Worm (Caenorhabditis elegans) whole organism, L4 larva: ENCODE data around the gene K11E4.1.

Source experiments
- D1046.2 ChIP-seq: fragments of 200-800 bp; sonication (Bioruptor generic); IDR thresholded peaks from 2 replicates; pipeline ENCODE4 v1.3.6; 2022; ENCODE audit warnings: missing genetic modification characterization, missing compliant biosample characterization
- F10B5.3 ChIP-seq: sonication (generic microtip); optimal IDR thresholded peaks from 2 replicates; lab custom pipeline; 2016; ENCODE audit warnings: mild to moderate bottlenecking, missing genetic modification characterization, missing compliant biosample characterization
- R02D3.7 ChIP-seq: fragments of 150-350 bp; sonication (generic microtip); optimal IDR thresholded peaks from 3 replicates; lab custom pipeline; 2014; ENCODE audit warnings: missing biosample characterization, missing genetic modification characterization
- T20F7.1 ChIP-seq: fragments of 200-800 bp; sonication (Bioruptor generic); optimal IDR thresholded peaks from 2 replicates; lab custom pipeline; 2018; ENCODE audit warnings: mild to moderate bottlenecking, missing genetic modification characterization, missing compliant biosample characterization
- Y5F2A.4 ChIP-seq: fragments of 200-800 bp; sonication (Bioruptor generic); optimal IDR thresholded peaks from 2 replicates; lab custom pipeline; 2018; ENCODE audit warnings: mild to moderate bottlenecking, missing genetic modification characterization, missing compliant biosample characterization
- Y75B8A.6 ChIP-seq: fragments of 200-800 bp; sonication (Bioruptor generic); IDR thresholded peaks from 2 replicates; pipeline ENCODE4 v1.3.6; 2022; ENCODE audit warnings: missing genetic modification reagents, missing genetic modification characterization, missing compliant biosample characterization
- attf-4 ChIP-seq: sonication (generic microtip); optimal IDR thresholded peaks from 3 replicates; lab custom pipeline; 2017; ENCODE audit warnings: missing biosample characterization, missing genetic modification characterization
- ceh-20 ChIP-seq: fragments of 200-800 bp; sonication (Bioruptor generic); IDR thresholded peaks from 2 replicates; pipeline ENCODE4 v1.3.6; 2022; ENCODE audit warnings: missing genetic modification reagents, missing genetic modification characterization, missing compliant biosample characterization
- ceh-44 ChIP-seq: fragments of 200-800 bp; sonication (Bioruptor generic); IDR thresholded peaks from 2 replicates; pipeline ENCODE4 v1.3.6; 2022; ENCODE audit warnings: missing genetic modification reagents, missing genetic modification characterization, missing compliant biosample characterization
- ceh-62 ChIP-seq: sonication (generic microtip); optimal IDR thresholded peaks from 2 replicates; lab custom pipeline; 2017; ENCODE audit warnings: missing biosample characterization, missing genetic modification characterization
- ces-1 ChIP-seq: fragments of 150-350 bp; sonication (generic microtip); optimal IDR thresholded peaks from 4 replicates; lab custom pipeline; 2014; ENCODE audit warnings: missing biosample characterization, missing genetic modification reagents, missing genetic modification characterization
- ctbp-1 ChIP-seq: fragments of 200-800 bp; sonication (Bioruptor generic); IDR thresholded peaks from 2 replicates; pipeline ENCODE4 v1.3.6; 2022; ENCODE audit warnings: missing genetic modification reagents, missing genetic modification characterization, missing compliant biosample characterization
- daf-12 ChIP-seq: fragments of 150-350 bp; optimal IDR thresholded peaks from 2 replicates; lab custom pipeline; 2014; ENCODE audit warnings: missing biosample characterization, missing genetic modification reagents, missing genetic modification characterization
- daf-16 ChIP-seq, 3 experiments: sonication (generic microtip); optimal IDR thresholded peaks; 2 replicates each; lab custom pipeline; 2016 to 2017; ENCODE audit warnings: missing genetic modification characterization in 3 of 3, missing genetic modification reagents in 3 of 3, mild to moderate bottlenecking in 2 of 3, missing compliant biosample characterization in 2 of 3, missing biosample characterization in 1 of 3, moderate library complexity in 1 of 3
- daf-19 ChIP-seq: fragments of 200-800 bp; sonication (Bioruptor generic); conservative IDR thresholded peaks from 2 replicates; pipeline ENCODE4 v1.3.6; 2022; ENCODE audit warnings: missing genetic modification characterization, missing compliant biosample characterization
- dmd-6 ChIP-seq: fragments of 200-800 bp; sonication (Bioruptor generic); IDR thresholded peaks from 2 replicates; pipeline ENCODE4 v1.3.6; 2022; ENCODE audit warnings: missing genetic modification reagents, missing genetic modification characterization, missing compliant biosample characterization
- dmd-8 ChIP-seq: fragments of 200-800 bp; sonication (Bioruptor generic); IDR thresholded peaks from 2 replicates; pipeline ENCODE4 v1.3.6; 2022; ENCODE audit warnings: missing genetic modification characterization, missing compliant biosample characterization
- egl-27 ChIP-seq: sonication (generic microtip); optimal IDR thresholded peaks from 3 replicates; lab custom pipeline; 2017; ENCODE audit warnings: missing biosample characterization, missing genetic modification reagents, missing genetic modification characterization
- fkh-10 ChIP-seq: fragments of 150-350 bp; optimal IDR thresholded peaks from 2 replicates; lab custom pipeline; 2014; ENCODE audit warnings: missing biosample characterization, missing genetic modification reagents, missing genetic modification characterization
- hif-1 ChIP-seq, 2 experiments: sonication (generic microtip); optimal IDR thresholded peaks; 2 replicates each; lab custom pipeline; 2016 to 2017; ENCODE audit warnings: missing compliant biosample characterization in 2 of 2, missing genetic modification characterization in 2 of 2, missing genetic modification reagents in 2 of 2, missing genotype in 2 of 2, mild to moderate bottlenecking in 1 of 2
- hlh-30 ChIP-seq: sonication (generic microtip); optimal IDR thresholded peaks from 2 replicates; lab custom pipeline; 2017; ENCODE audit warnings: antibody characterized with exemption, mild to moderate bottlenecking, missing genetic modification characterization, missing compliant biosample characterization; ENCODE audit not compliant: insufficient read depth
- jun-1 ChIP-seq: fragments of 150-350 bp; optimal IDR thresholded peaks from 2 replicates; lab custom pipeline; 2014; ENCODE audit warnings: missing biosample characterization, missing genetic modification reagents, missing genetic modification characterization
- lin-13 ChIP-seq: fragments of 150-350 bp; optimal IDR thresholded peaks from 2 replicates; lab custom pipeline; 2014; ENCODE audit warnings: missing biosample characterization, missing genetic modification reagents, missing genetic modification characterization
- lin-15B ChIP-seq: fragments of 150-350 bp; sonication (generic microtip); optimal IDR thresholded peaks from 3 replicates; lab custom pipeline; 2014; ENCODE audit warnings: missing biosample characterization, missing genetic modification characterization
- lin-29 ChIP-seq: fragments of 200-800 bp; sonication (Bioruptor generic); IDR thresholded peaks from 2 replicates; pipeline ENCODE4 v1.3.6; 2022; ENCODE audit warnings: missing genetic modification reagents, missing genetic modification characterization, missing compliant biosample characterization
- lin-38 ChIP-seq: fragments of 200-800 bp; sonication (Bioruptor generic); IDR thresholded peaks from 2 replicates; pipeline ENCODE4 v1.3.6; 2022; ENCODE audit warnings: missing genetic modification reagents, missing genetic modification characterization, missing compliant biosample characterization
- mdt-29 ChIP-seq: fragments of 200-800 bp; sonication (Bioruptor generic); IDR thresholded peaks from 2 replicates; pipeline ENCODE4 v1.3.6; 2022; ENCODE audit warnings: missing genetic modification reagents, missing genetic modification characterization, missing compliant biosample characterization
- mes-2 ChIP-seq: sonication (generic microtip); optimal IDR thresholded peaks from 2 replicates; lab custom pipeline; 2016; ENCODE audit warnings: missing genotype, mild to moderate bottlenecking, missing genetic modification characterization, missing compliant biosample characterization; ENCODE audit not compliant: poor library complexity, severe bottlenecking
- mxl-3 ChIP-seq: fragments of 200-800 bp; sonication (Bioruptor generic); optimal IDR thresholded peaks from 2 replicates; lab custom pipeline; 2018; ENCODE audit warnings: mild to moderate bottlenecking, missing genetic modification characterization, missing compliant biosample characterization
- nhr-10 ChIP-seq: fragments of 150-350 bp; optimal IDR thresholded peaks from 2 replicates; lab custom pipeline; 2014; ENCODE audit warnings: missing biosample characterization, missing genetic modification characterization
- nhr-102 ChIP-seq: sonication (generic microtip); optimal IDR thresholded peaks from 2 replicates; lab custom pipeline; 2016; ENCODE audit warnings: mild to moderate bottlenecking, missing genetic modification characterization, moderate library complexity, missing compliant biosample characterization
- nhr-11 ChIP-seq: fragments of 150-350 bp; optimal IDR thresholded peaks from 2 replicates; lab custom pipeline; 2014; ENCODE audit warnings: missing biosample characterization, missing genetic modification characterization
- nhr-237 ChIP-seq: sonication (generic microtip); optimal IDR thresholded peaks from 2 replicates; lab custom pipeline; 2017; ENCODE audit warnings: missing biosample characterization, missing genetic modification characterization
- nhr-42 ChIP-seq: fragments of 200-800 bp; sonication (Bioruptor generic); IDR thresholded peaks from 2 replicates; pipeline ENCODE4 v1.3.6; 2022; ENCODE audit warnings: missing genetic modification characterization, missing compliant biosample characterization
- nhr-48 ChIP-seq: sonication (generic microtip); optimal IDR thresholded peaks from 2 replicates; lab custom pipeline; 2016; ENCODE audit warnings: mild to moderate bottlenecking, missing genetic modification characterization, missing compliant biosample characterization
- pha-4 ChIP-seq, 2 experiments: fragments of 150-350 bp in 1 of 2; fragments of 200-800 bp in 1 of 2; sonication (Bioruptor generic) in 1 of 2; IDR thresholded peaks in 1 of 2; optimal IDR thresholded peaks in 1 of 2; 2 replicates each; pipeline versions ENCODE4 v1.3.6 to Lab custom; 2014 to 2022; ENCODE audit warnings: missing genetic modification characterization in 2 of 2, missing genetic modification reagents in 2 of 2, missing biosample characterization in 1 of 2, missing compliant biosample characterization in 1 of 2
- php-3 ChIP-seq: fragments of 200-800 bp; sonication (Bioruptor generic); IDR thresholded peaks from 2 replicates; pipeline ENCODE4 v1.3.6; 2022; ENCODE audit warnings: missing genetic modification reagents, missing genetic modification characterization, missing compliant biosample characterization
- sdz-12 ChIP-seq: fragments of 200-800 bp; sonication (Bioruptor generic); optimal IDR thresholded peaks from 2 replicates; lab custom pipeline; 2018; ENCODE audit warnings: mild to moderate bottlenecking, missing genetic modification characterization, missing compliant biosample characterization
- snpc-1.2 ChIP-seq: fragments of 200-800 bp; sonication (Bioruptor generic); IDR thresholded peaks from 2 replicates; pipeline ENCODE4 v1.3.6; 2022; ENCODE audit warnings: missing genetic modification reagents, missing genetic modification characterization, missing compliant biosample characterization
- spr-1 ChIP-seq: sonication (generic microtip); optimal IDR thresholded peaks from 2 replicates; lab custom pipeline; 2016; ENCODE audit warnings: mild to moderate bottlenecking, missing genetic modification characterization, missing compliant biosample characterization
- spr-3 ChIP-seq: fragments of 200-800 bp; sonication (Bioruptor generic); optimal IDR thresholded peaks from 2 replicates; lab custom pipeline; 2018; ENCODE audit warnings: mild to moderate bottlenecking, missing genetic modification characterization, missing compliant biosample characterization
- tra-1 ChIP-seq: fragments of 200-800 bp; sonication (Bioruptor generic); IDR thresholded peaks from 2 replicates; pipeline ENCODE4 v1.3.6; 2022; ENCODE audit warnings: missing genetic modification reagents, missing genetic modification characterization, missing compliant biosample characterization
- unc-62 ChIP-seq, 3 experiments: fragments of 150-350 bp in 1 of 3; sonication (generic microtip); optimal IDR thresholded peaks in 2 of 3; peaks in 1 of 3; 1 replicate in 1 of 3; 2 replicates in 2 of 3; lab custom pipeline; 2014 to 2017; ENCODE audit warnings: missing biosample characterization in 3 of 3, missing genetic modification characterization in 3 of 3, missing genetic modification reagents in 3 of 3, missing genotype in 1 of 3
- zag-1 ChIP-seq: fragments of 150-350 bp; optimal IDR thresholded peaks from 2 replicates; lab custom pipeline; 2014; ENCODE audit warnings: missing biosample characterization, missing genetic modification characterization
- zfp-3 ChIP-seq: fragments of 200-800 bp; sonication (Bioruptor generic); conservative IDR thresholded peaks from 2 replicates; pipeline ENCODE4 v1.3.6; 2022; ENCODE audit warnings: missing genetic modification reagents, missing genetic modification characterization, missing compliant biosample characterization
- zip-2 ChIP-seq: fragments of 150-350 bp; optimal IDR thresholded peaks from 2 replicates; lab custom pipeline; 2014; ENCODE audit warnings: missing biosample characterization, missing genetic modification characterization
- ztf-11 ChIP-seq: fragments of 150-350 bp; optimal IDR thresholded peaks from 2 replicates; lab custom pipeline; 2014; ENCODE audit warnings: missing biosample characterization, missing genetic modification characterization
- ztf-7 ChIP-seq: fragments of 150-350 bp; optimal IDR thresholded peaks from 2 replicates; lab custom pipeline; 2014; ENCODE audit warnings: missing biosample characterization, missing genetic modification characterization

Gene K11E4.1

ce11 chrX:13730209-13730975 is 16.4 kb downstream of the K11E4.1 start (continued):
- no peak for TF ChIP-seq fkh-10 (GFP tag; lab: Kevin White, UChicago)
- no peak for TF ChIP-seq Y5F2A.4
- peak; percentile 2 for TF ChIP-seq spr-3
- TF ChIP-seq nhr-48 (tag; lab: Kevin White, UChicago): peak; percentile 7
- TF ChIP-seq daf-16 (GFP tag; optimal IDR thresholded peaks at IDR 0.05; lab: Kevin White, UChicago): peak; percentile 30 to 82
- TF ChIP-seq daf-16 (tag; optimal IDR thresholded peaks at IDR 0.05; lab: Kevin White, UChicago): peak; percentile 36
- no peak for TF ChIP-seq ceh-62 (tag; lab: Kevin White, UChicago)
- TF ChIP-seq R02D3.7 (tag; lab: Kevin White, UChicago): no peak
- TF ChIP-seq zag-1 (tag; lab: Kevin White, UChicago): no peak
- TF ChIP-seq snpc-1.2: peak; percentile 83
- TF ChIP-seq ctbp-1: peak; percentile 56
- no peak for TF ChIP-seq nhr-10
- TF ChIP-seq lin-38: peak; percentile 74
- TF ChIP-seq sdz-12: no peak
- no peak for TF ChIP-seq ztf-7 (tag; lab: Kevin White, UChicago)
- TF ChIP-seq zip-2 (tag; lab: Kevin White, UChicago): no peak
- TF ChIP-seq mdt-29 (GFP tag; lab: Robert Waterston, UW): peak; percentile 55; the same call in 1 of the 2 replicates
- no peak for TF ChIP-seq nhr-237 (tag; lab: Kevin White, UChicago)
- TF ChIP-seq mxl-3 (GFP tag; lab: Kevin White, UChicago): no peak
- no peak for TF ChIP-seq Y75B8A.6 (GFP tag; lab: Robert Waterston, UW)
- TF ChIP-seq mes-2 (tag; lab: Kevin White, UChicago): peak; percentile 73
- TF ChIP-seq nhr-42 (GFP tag; lab: Robert Waterston, UW): peak; percentile 55; the same call in 1 of the 2 replicates
- no peak for TF ChIP-seq F10B5.3
- TF ChIP-seq unc-62 (GFP tag; optimal IDR thresholded peaks at IDR 0.05 in 1 of 2; lab: Kevin White, UChicago): no peak
- TF ChIP-seq unc-62 (tag; optimal IDR thresholded peaks at IDR 0.05; lab: Kevin White, UChicago): no peak
- peak; percentile 63 for TF ChIP-seq php-3 (GFP tag; lab: Robert Waterston, UW)
- peak; percentile 42 for TF ChIP-seq dmd-6
- peak; percentile 78 for TF ChIP-seq tra-1 (GFP tag; lab: Robert Waterston, UW)
- TF ChIP-seq egl-27 (tag; lab: Kevin White, UChicago): no peak
- TF ChIP-seq zfp-3 (GFP tag; lab: Robert Waterston, UW): peak; percentile 24; the same call in 1 of the 2 replicates
- no peak for TF ChIP-seq attf-4 (tag; lab: Kevin White, UChicago)
- TF ChIP-seq spr-1 (tag; lab: Kevin White, UChicago): peak; percentile 38
- TF ChIP-seq nhr-102 (tag; lab: Kevin White, UChicago): peak; percentile 42
- no peak for TF ChIP-seq nhr-11 (tag; lab: Kevin White, UChicago)
- peak; percentile 93 for TF ChIP-seq dmd-8
- TF ChIP-seq lin-15B (tag; lab: Kevin White, UChicago): no peak
- TF ChIP-seq ces-1 (GFP tag; lab: Kevin White, UChicago): no peak
- peak; percentile 69; the same call in 1 of the 2 replicates for TF ChIP-seq ceh-44
- TF ChIP-seq daf-19 (GFP tag; lab: Robert Waterston, UW): no peak
- peak; percentile 31; the same call in 1 of the 2 replicates for TF ChIP-seq ceh-20 (GFP tag; lab: Robert Waterston, UW)
- no peak for TF ChIP-seq jun-1 (tag; lab: Kevin White, UChicago)
- TF ChIP-seq pha-4 (GFP tag; IDR thresholded peaks at IDR 0.05; lab: Robert Waterston, UW): peak; percentile 57; the same call in 1 of the 2 replicates
- TF ChIP-seq pha-4 (tag; optimal IDR thresholded peaks at IDR 0.05; lab: Kevin White, UChicago): no peak
- peak in 1 of 2 experiments; percentile 44 for TF ChIP-seq hif-1 (tag; optimal IDR thresholded peaks at IDR 0.05; lab: Kevin White, UChicago)
- no peak for TF ChIP-seq T20F7.1 (GFP tag; lab: Kevin White, UChicago)
- no peak for TF ChIP-seq ztf-11 (tag; lab: Kevin White, UChicago)
- TF ChIP-seq daf-12 (tag; lab: Kevin White, UChicago): no peak
- TF ChIP-seq lin-13 (GFP tag; lab: Kevin White, UChicago): no peak
- TF ChIP-seq lin-29 (GFP tag; lab: Robert Waterston, UW): no peak
- TF ChIP-seq hlh-30: peak; percentile 42
- TF ChIP-seq D1046.2 (GFP tag; lab: Robert Waterston, UW): 0 out of 2 replicates have a peak, but pooled peaks have one; percentile 61
